Fruit fly (Drosophila melanogaster) whole organism, embryonic: ENCODE results near the gene CG44270.

Experiments
- Ada2b ChIP-seq: fragments of 200-800 bp; sonication (Bioruptor generic); IDR thresholded peaks from 2 replicates; pipeline ENCODE4 v1.3.6; 2022; ENCODE audit warnings: missing biosample characterization, missing genetic modification characterization
- Adf1 ChIP-seq: fragments of 200-800 bp; sonication (Bioruptor generic); IDR thresholded peaks from 2 replicates; pipeline ENCODE4 v1.3.6; 2022; ENCODE audit warnings: missing biosample characterization, missing genetic modification characterization
- Atf6 ChIP-seq: fragments of 200-800 bp; sonication (Bioruptor generic); IDR thresholded peaks from 2 replicates; pipeline ENCODE4 v1.3.6; 2022; ENCODE audit warnings: missing biosample characterization, missing genetic modification characterization
- Awh ChIP-seq: fragments of 200-800 bp; sonication (Bioruptor generic); IDR thresholded peaks from 2 replicates; pipeline ENCODE4, ENCODE4 v1.3.6; 2022; ENCODE audit warnings: missing biosample characterization, missing genetic modification characterization
- C15 ChIP-seq: fragments of 200-800 bp; sonication (Bioruptor generic); IDR thresholded peaks from 3 replicates; pipeline ENCODE4 v1.3.6; 2022; ENCODE audit warnings: missing biosample characterization, missing genetic modification characterization
- CG10321 ChIP-seq: fragments of 200-800 bp; sonication (Bioruptor generic); IDR thresholded peaks from 2 replicates; pipeline ENCODE4 v1.3.6; 2022; ENCODE audit warnings: missing biosample characterization, missing genetic modification characterization
- CG10431 ChIP-seq: fragments of 200-800 bp; sonication (Bioruptor generic); optimal IDR thresholded peaks from 3 replicates; lab custom pipeline; 2018; ENCODE audit warnings: missing biosample characterization, mild to moderate bottlenecking, missing genetic modification characterization
- CG10462 ChIP-seq: fragments of 200-800 bp; sonication (Bioruptor generic); optimal IDR thresholded peaks from 2 replicates; lab custom pipeline; 2016; ENCODE audit warnings: missing biosample characterization, missing genetic modification characterization
- CG10654 ChIP-seq: fragments of 200-800 bp; sonication (Bioruptor generic); optimal IDR thresholded peaks from 2 replicates; lab custom pipeline; 2016; ENCODE audit warnings: missing biosample characterization, missing genetic modification characterization
- CG12744 ChIP-seq: fragments of 200-800 bp; sonication (Bioruptor generic); optimal IDR thresholded peaks from 2 replicates; lab custom pipeline; 2016; ENCODE audit warnings: missing biosample characterization, missing genetic modification characterization
- CG14441 ChIP-seq: fragments of 200-800 bp; sonication (Bioruptor generic); IDR thresholded peaks from 2 replicates; pipeline ENCODE4 v1.3.6; 2022; ENCODE audit warnings: missing biosample characterization, missing genetic modification characterization
- CG14667 ChIP-seq: fragments of 200-800 bp; sonication (Bioruptor generic); IDR thresholded peaks from 2 replicates; pipeline ENCODE4 v1.3.6; 2022; ENCODE audit warnings: missing biosample characterization, missing genetic modification characterization
- CG18476 ChIP-seq: fragments of 200-800 bp; sonication (Bioruptor generic); optimal IDR thresholded peaks from 2 replicates; lab custom pipeline; 2016; ENCODE audit warnings: missing biosample characterization, mild to moderate bottlenecking, missing genetic modification characterization
- CG2199 ChIP-seq: fragments of 200-800 bp; sonication (Bioruptor generic); IDR thresholded peaks from 3 replicates; pipeline ENCODE4 v1.3.6; 2022; ENCODE audit warnings: missing biosample characterization, missing genetic modification characterization
- CG33213 ChIP-seq: fragments of 200-800 bp; sonication (Bioruptor generic); optimal IDR thresholded peaks from 3 replicates; lab custom pipeline; 2016; ENCODE audit warnings: missing biosample characterization, missing genetic modification characterization
- CG3838 ChIP-seq: fragments of 200-800 bp; sonication (Bioruptor generic); optimal IDR thresholded peaks from 3 replicates; lab custom pipeline; 2016; ENCODE audit warnings: missing biosample characterization, missing genetic modification characterization
- CG4617 ChIP-seq: fragments of 200-800 bp; sonication (Bioruptor generic); optimal IDR thresholded peaks from 3 replicates; lab custom pipeline; 2016; ENCODE audit warnings: missing biosample characterization, missing genetic modification characterization, borderline replicate concordance
- CG5245 ChIP-seq: fragments of 200-800 bp; sonication (Bioruptor generic); optimal IDR thresholded peaks from 3 replicates; lab custom pipeline; 2016; ENCODE audit warnings: missing biosample characterization, missing genetic modification characterization
- CG6254 ChIP-seq: fragments of 200-800 bp; sonication (Bioruptor generic); optimal IDR thresholded peaks from 3 replicates; lab custom pipeline; 2017; ENCODE audit warnings: mild to moderate bottlenecking, missing biosample characterization, missing genetic modification reagents, missing genetic modification characterization
- CG6854 ChIP-seq: fragments of 200-800 bp; sonication (Bioruptor generic); optimal IDR thresholded peaks from 3 replicates; lab custom pipeline; 2017; ENCODE audit warnings: missing biosample characterization, mild to moderate bottlenecking, missing genetic modification characterization
- CoRest ChIP-seq: fragments of 200-800 bp; sonication (Bioruptor generic); optimal IDR thresholded peaks from 3 replicates; lab custom pipeline; 2018; ENCODE audit warnings: missing biosample characterization, mild to moderate bottlenecking, missing genetic modification characterization, moderate library complexity
- D19B ChIP-seq: fragments of 200-800 bp; sonication (Bioruptor generic); optimal IDR thresholded peaks from 2 replicates; lab custom pipeline; 2017; ENCODE audit warnings: missing biosample characterization, mild to moderate bottlenecking, missing genetic modification characterization
- Dp ChIP-seq: fragments of 200-800 bp; sonication (Bioruptor generic); optimal IDR thresholded peaks from 2 replicates; lab custom pipeline; 2018; ENCODE audit warnings: missing biosample characterization, mild to moderate bottlenecking, missing genetic modification characterization, moderate library complexity
- Fer3 ChIP-seq: fragments of 200-800 bp; sonication (Bioruptor generic); optimal IDR thresholded peaks from 2 replicates; lab custom pipeline; 2018; ENCODE audit warnings: missing biosample characterization, mild to moderate bottlenecking, missing genetic modification characterization, moderate library complexity
- GATAe ChIP-seq: fragments of 200-800 bp; sonication (Bioruptor generic); conservative IDR thresholded peaks from 2 replicates; pipeline ENCODE4 v1.3.6; 2022; ENCODE audit warnings: missing biosample characterization, missing genetic modification characterization
- Hr3 ChIP-seq: fragments of 200-800 bp; sonication (Bioruptor generic); optimal IDR thresholded peaks from 3 replicates; lab custom pipeline; 2016; ENCODE audit warnings: missing biosample characterization, missing genetic modification characterization
- Jarid2 ChIP-seq: fragments of 200-800 bp; sonication (Bioruptor generic); optimal IDR thresholded peaks from 3 replicates; lab custom pipeline; 2017; ENCODE audit warnings: mild to moderate bottlenecking, missing biosample characterization, missing genetic modification reagents, missing genetic modification characterization
- Max ChIP-seq: fragments of 200-800 bp; sonication (Bioruptor generic); optimal IDR thresholded peaks from 2 replicates; lab custom pipeline; 2016; ENCODE audit warnings: missing biosample characterization, mild to moderate bottlenecking, missing genetic modification characterization
- Med ChIP-seq: fragments of 200-800 bp; sonication (Bioruptor generic); peaks from one replicate; lab custom pipeline; 2016; ENCODE audit warnings: missing biosample characterization, missing genetic modification characterization, mild to moderate bottlenecking, inconsistent platforms, moderate library complexity
- Myb ChIP-seq: fragments of 200-800 bp; sonication (Bioruptor generic); optimal IDR thresholded peaks from 2 replicates; lab custom pipeline; 2016; ENCODE audit warnings: missing biosample characterization, missing genetic modification characterization
- NC2α ChIP-seq: fragments of 200-800 bp; sonication (Bioruptor generic); optimal IDR thresholded peaks from 2 replicates; lab custom pipeline; 2016; ENCODE audit warnings: missing biosample characterization, missing genetic modification characterization
- NC2β ChIP-seq: fragments of 200-800 bp; sonication (Bioruptor generic); optimal IDR thresholded peaks from 2 replicates; lab custom pipeline; 2016; ENCODE audit warnings: missing biosample characterization, missing genetic modification characterization
- Spps ChIP-seq: fragments of 200-800 bp; sonication (Bioruptor generic); optimal IDR thresholded peaks from 2 replicates; lab custom pipeline; 2018; ENCODE audit warnings: missing biosample characterization, mild to moderate bottlenecking, missing genetic modification characterization
- Xbp1 ChIP-seq: fragments of 200-800 bp; sonication (Bioruptor generic); optimal IDR thresholded peaks from 3 replicates; lab custom pipeline; 2016; ENCODE audit warnings: missing biosample characterization, mild to moderate bottlenecking, missing genetic modification characterization
- ase ChIP-seq: fragments of 200-800 bp; sonication (Bioruptor generic); IDR thresholded peaks from 3 replicates; pipeline ENCODE4 v1.3.6; 2022; ENCODE audit warnings: missing biosample characterization, missing genetic modification characterization
- btn ChIP-seq: fragments of 200-800 bp; sonication (Bioruptor generic); optimal IDR thresholded peaks from 2 replicates; lab custom pipeline; 2016; ENCODE audit warnings: missing biosample characterization, missing genetic modification characterization
- cato ChIP-seq: fragments of 200-800 bp; sonication (Bioruptor generic); optimal IDR thresholded peaks from 2 replicates; lab custom pipeline; 2016; ENCODE audit warnings: missing biosample characterization, missing genetic modification characterization, borderline replicate concordance
- dm ChIP-seq: fragments of 200-800 bp; sonication (Bioruptor generic); optimal IDR thresholded peaks from 3 replicates; lab custom pipeline; 2016; ENCODE audit warnings: missing biosample characterization, missing genetic modification characterization
- gsb ChIP-seq: fragments of 200-800 bp; sonication (Bioruptor generic); IDR thresholded peaks from 2 replicates; pipeline ENCODE4 v1.3.6; 2022; ENCODE audit warnings: missing biosample characterization, missing genetic modification characterization
- kah ChIP-seq: fragments of 200-800 bp; sonication (Bioruptor generic); optimal IDR thresholded peaks from 2 replicates; lab custom pipeline; 2018; ENCODE audit warnings: missing biosample characterization, mild to moderate bottlenecking, missing genetic modification characterization
- kni ChIP-seq: fragments of 200-800 bp; sonication (Bioruptor generic); optimal IDR thresholded peaks from 3 replicates; lab custom pipeline; 2017; ENCODE audit warnings: mild to moderate bottlenecking, missing biosample characterization, missing genetic modification reagents, missing genetic modification characterization
- mld ChIP-seq: fragments of 200-800 bp; sonication (Bioruptor generic); IDR thresholded peaks from 3 replicates; pipeline ENCODE4 v1.3.6; 2022; ENCODE audit warnings: missing biosample characterization, missing genetic modification characterization; ENCODE audit not compliant: partially characterized antibody
- ranshi ChIP-seq: fragments of 200-800 bp; sonication (Bioruptor generic); IDR thresholded peaks from 2 replicates; pipeline ENCODE4 v1.3.6; 2022; ENCODE audit warnings: missing biosample characterization, missing genetic modification characterization
- rib ChIP-seq: fragments of 200-800 bp; sonication (Bioruptor generic); IDR thresholded peaks from 2 replicates; pipeline ENCODE4 v1.3.6; 2022; ENCODE audit warnings: missing biosample characterization, missing genetic modification characterization
- ro ChIP-seq: fragments of 200-800 bp; sonication (Bioruptor generic); IDR thresholded peaks from 2 replicates; pipeline ENCODE4 v1.3.6; 2022; ENCODE audit warnings: missing biosample characterization, missing genetic modification characterization
- shn ChIP-seq: fragments of 200-800 bp; sonication (Bioruptor generic); optimal IDR thresholded peaks from 3 replicates; lab custom pipeline; 2016; ENCODE audit warnings: missing biosample characterization, missing genetic modification characterization
- tgo ChIP-seq: fragments of 200-800 bp; sonication (Bioruptor generic); IDR thresholded peaks from 3 replicates; pipeline ENCODE4 v1.3.6; 2022; ENCODE audit warnings: missing biosample characterization, missing genetic modification characterization
- twi ChIP-seq: fragments of 200-800 bp; optimal IDR thresholded peaks from 2 replicates; lab custom pipeline; 2019; ENCODE audit warnings: missing biosample characterization, mild to moderate bottlenecking, missing genetic modification characterization, moderate library complexity
- unc-4 ChIP-seq: fragments of 200-800 bp; sonication (Bioruptor generic); IDR thresholded peaks from 2 replicates; pipeline ENCODE4 v1.3.6; 2022; ENCODE audit warnings: missing biosample characterization, missing genetic modification characterization; ENCODE audit not compliant: partially characterized antibody
- vnd ChIP-seq: fragments of 200-800 bp; sonication (Bioruptor generic); IDR thresholded peaks from 3 replicates; pipeline ENCODE4 v1.3.6; 2022; ENCODE audit warnings: missing biosample characterization, missing genetic modification characterization; ENCODE audit not compliant: partially characterized antibody
- wdn ChIP-seq: fragments of 200-800 bp; sonication (Bioruptor generic); IDR thresholded peaks from 2 replicates; pipeline ENCODE4 v1.3.6; 2022; ENCODE audit warnings: missing biosample characterization, missing genetic modification characterization

CG44270 gene

DNA sequence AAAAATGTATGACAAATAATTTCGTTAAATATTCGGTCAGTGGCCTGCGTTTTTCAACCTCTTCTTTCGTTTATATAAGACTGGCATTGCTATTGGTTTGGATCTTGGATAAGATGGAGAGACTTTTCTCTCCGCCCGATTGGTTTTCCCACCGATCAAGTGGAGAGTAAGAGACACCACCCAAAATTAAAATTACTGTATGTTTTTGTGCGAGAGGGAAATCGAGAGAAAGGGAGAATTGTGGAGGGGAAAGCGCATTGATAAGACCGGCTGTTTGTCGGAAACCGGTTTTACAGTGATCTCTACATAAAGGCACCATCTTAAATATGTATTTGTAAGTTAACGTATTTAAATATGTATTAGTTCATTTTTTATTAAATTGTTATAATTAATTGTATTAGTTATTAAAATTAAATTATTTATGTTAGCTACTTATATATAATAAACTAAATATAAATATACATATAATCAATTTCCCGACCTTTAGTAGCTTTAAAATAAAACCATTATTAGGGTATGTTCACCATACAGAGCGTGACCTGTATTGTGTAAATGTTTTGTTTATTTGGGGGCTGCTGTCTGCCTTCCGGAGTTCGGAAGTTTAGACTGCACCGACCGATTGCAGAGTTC, 36.3 kb upstream of the CG44270 start, which contains the start of gene CG34007 (continued):
- TF ChIP-seq CG6854 (GFP tag; lab: Kevin White, UChicago): no peak
- TF ChIP-seq Max (GFP tag; lab: Kevin White, UChicago): no peak
- no peak for TF ChIP-seq unc-4 (GFP tag; lab: Robert Waterston, UW)
- TF ChIP-seq Ada2b (GFP tag; lab: Robert Waterston, UW): 0 out of 2 replicates have a peak, but pooled peaks have one; percentile 20
- peak; percentile 25 for TF ChIP-seq CG10462 (GFP tag; lab: Kevin White, UChicago)
- TF ChIP-seq shn (GFP tag; lab: Kevin White, UChicago): no peak
- TF ChIP-seq btn (GFP tag; lab: Kevin White, UChicago): no peak
- peak; percentile 41 for TF ChIP-seq Fer3 (tag; lab: Kevin White, UChicago)
- no peak for TF ChIP-seq Med
- no peak for TF ChIP-seq C15 (GFP tag; lab: Robert Waterston, UW)
- TF ChIP-seq ase (GFP tag; lab: Robert Waterston, UW): peak; percentile 52; the same call in 2 of the 3 replicates
- TF ChIP-seq CG10321 (GFP tag; lab: Robert Waterston, UW): no peak
- peak; percentile 46 for TF ChIP-seq cato
- peak; percentile 90 for TF ChIP-seq twi (tag; lab: Kevin White, UChicago)
- no peak for TF ChIP-seq CG4617
- no peak for TF ChIP-seq NC2α (GFP tag; lab: Kevin White, UChicago)
- no peak for TF ChIP-seq CG12744 (GFP tag; lab: Kevin White, UChicago)
- TF ChIP-seq dm (GFP tag; lab: Kevin White, UChicago): no peak
- TF ChIP-seq kah: peak; percentile 71
- TF ChIP-seq D19B (GFP tag; lab: Kevin White, UChicago): no peak
- TF ChIP-seq Jarid2 (GFP tag; lab: Kevin White, UChicago): peak; percentile 42
- TF ChIP-seq gsb (GFP tag; lab: Robert Waterston, UW): no peak
- TF ChIP-seq CG14441 (GFP tag; lab: Robert Waterston, UW): 0 out of 2 replicates have a peak, but pooled peaks have one; percentile 11
- peak; percentile 84 for TF ChIP-seq Spps (tag; lab: Kevin White, UChicago)
- peak; percentile 95 for TF ChIP-seq CoRest (tag; lab: Kevin White, UChicago)
- TF ChIP-seq rib (GFP tag; lab: Robert Waterston, UW): no peak
- TF ChIP-seq Atf6 (GFP tag; lab: Robert Waterston, UW): no peak
- TF ChIP-seq Xbp1 (GFP tag; lab: Kevin White, UChicago): peak; percentile 72
- TF ChIP-seq ro (GFP tag; lab: Robert Waterston, UW): peak; percentile 55; the same call in 1 of the 2 replicates
- TF ChIP-seq tgo (GFP tag; lab: Robert Waterston, UW): peak; percentile 81
- peak; percentile 25 for TF ChIP-seq kni (GFP tag; lab: Kevin White, UChicago)
- peak; percentile 33; the same call in 1 of the 2 replicates for TF ChIP-seq CG14667
- TF ChIP-seq CG6254 (GFP tag; lab: Kevin White, UChicago): peak; percentile 72
- no peak for TF ChIP-seq CG33213 (GFP tag; lab: Kevin White, UChicago)
- TF ChIP-seq wdn (GFP tag; lab: Robert Waterston, UW): no peak
- TF ChIP-seq CG5245 (GFP tag; lab: Kevin White, UChicago): peak; percentile 41
- peak; percentile 87 for TF ChIP-seq CG10431 (GFP tag; lab: Kevin White, UChicago)
- TF ChIP-seq Dp (GFP tag; lab: Kevin White, UChicago): no peak
- peak; percentile 81 for TF ChIP-seq ranshi (GFP tag; lab: Robert Waterston, UW)
- no peak for TF ChIP-seq GATAe (GFP tag; lab: Robert Waterston, UW)
- TF ChIP-seq mld (GFP tag; lab: Robert Waterston, UW): no peak
- TF ChIP-seq Awh (GFP tag; lab: Robert Waterston, UW): peak; percentile 68
- peak; percentile 83 for TF ChIP-seq Hr3
- TF ChIP-seq Adf1 (GFP tag; lab: Robert Waterston, UW): no peak
- no peak for TF ChIP-seq CG3838 (GFP tag; lab: Kevin White, UChicago)
- peak; percentile 43 for TF ChIP-seq CG10654 (GFP tag; lab: Kevin White, UChicago)
- TF ChIP-seq CG2199 (GFP tag; lab: Robert Waterston, UW): peak; percentile 41; the same call in 1 of the 3 replicates
- TF ChIP-seq CG18476 (GFP tag; lab: Kevin White, UChicago): no peak
- no peak for TF ChIP-seq NC2β
- no peak for TF ChIP-seq vnd (GFP tag; lab: Robert Waterston, UW)
- TF ChIP-seq Myb (GFP tag; lab: Kevin White, UChicago): no peak
